Worm (Caenorhabditis elegans): ENCODE results near the gene F23F12.12.

The F23F12.12 gene

DNA sequence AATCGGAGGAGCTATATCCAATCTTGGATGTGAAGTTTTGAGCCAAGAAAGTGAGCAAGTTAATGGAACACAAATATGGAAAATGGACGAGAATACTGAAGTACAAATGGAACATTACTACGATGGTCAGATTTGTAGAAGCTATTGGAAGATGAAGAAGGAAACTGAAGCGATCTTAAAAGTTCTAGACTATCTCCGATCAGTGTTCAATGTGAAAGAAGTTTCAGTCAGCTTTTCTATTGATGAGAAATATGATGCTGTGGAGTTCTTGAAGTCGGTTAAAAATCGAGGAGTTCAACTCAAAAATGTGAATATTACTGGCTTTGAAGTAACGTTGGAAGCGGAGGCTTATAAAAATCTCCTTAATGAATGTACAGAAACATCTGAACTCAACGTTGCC, 8.8 kb upstream of the F23F12.12 start:
- no peak for TF ChIP-seq somi-1 (GFP tag; optimal IDR thresholded peaks at IDR 0.05)
- TF ChIP-seq T26A5.8 (tag; optimal IDR thresholded peaks at IDR 0.05), result no peak
- no peak for TF ChIP-seq ztf-6 (GFP tag; IDR thresholded peaks at IDR 0.05)
- TF ChIP-seq Y67H2A.10 (GFP tag; conservative IDR thresholded peaks at IDR 0.05), result no peak
- no peak for TF ChIP-seq ceh-27 (GFP tag; optimal IDR thresholded peaks at IDR 0.05)
- no peak for TF ChIP-seq hmg-1.2 (GFP tag; IDR thresholded peaks at IDR 0.05)

DNA sequence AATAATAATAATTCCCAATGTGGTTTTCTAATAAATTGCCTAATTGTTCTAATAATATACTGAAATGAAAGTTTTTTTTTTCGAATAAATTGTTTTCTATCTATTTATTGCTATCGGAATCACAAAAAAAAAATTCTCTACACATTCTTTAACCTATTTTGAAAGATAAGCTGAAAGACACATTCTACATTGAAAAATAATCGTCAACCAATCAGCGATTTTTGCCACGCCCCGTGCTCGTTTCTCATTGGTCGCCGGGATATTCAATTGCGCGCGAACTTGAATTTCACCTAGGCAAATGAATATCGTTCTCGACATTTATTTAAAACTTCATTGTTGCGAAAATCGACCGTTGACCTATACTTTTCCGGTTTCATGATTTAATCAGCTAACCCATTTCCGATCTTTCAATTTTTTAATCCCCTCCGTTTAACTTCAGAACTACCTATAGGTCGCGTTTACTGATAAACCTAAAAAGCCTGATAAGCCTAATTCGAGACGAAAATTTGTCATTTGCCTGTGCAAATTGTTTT, 7.8 kb upstream of the F23F12.12 start, which contains the start of gene F23F12.3:
Gene F23F12.3, plus strand, starts transcription at position 483 of the 533 bp plus-strand sequence.
- no peak for TF ChIP-seq T07F8.4 (tag; optimal IDR thresholded peaks at IDR 0.05)
- no peak for TF ChIP-seq ZK185.1 (tag; optimal IDR thresholded peaks at IDR 0.05; ENCODE audit: poor library complexity, severe bottlenecking)
- no peak for TF ChIP-seq F37B4.10 (GFP tag; IDR thresholded peaks at IDR 0.05)

DNA sequence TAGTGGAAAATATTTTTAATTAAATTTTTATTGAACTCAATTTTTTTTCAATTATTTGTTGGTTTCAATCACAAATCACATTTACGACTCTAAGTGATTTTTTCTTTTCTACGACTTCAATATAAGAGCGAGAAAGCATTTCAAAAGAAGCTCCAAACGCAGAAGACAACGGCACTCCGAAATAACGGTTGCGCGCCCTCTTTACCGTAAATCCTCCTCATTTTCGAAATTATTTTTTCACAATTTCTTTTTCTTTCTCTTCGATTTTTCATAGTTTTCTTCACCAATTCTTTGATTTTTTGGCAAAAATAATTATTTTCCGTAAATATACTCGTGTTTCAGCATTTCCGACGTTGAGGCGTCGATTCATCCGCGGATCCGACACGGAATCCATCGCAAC, 3.8 kb upstream of the F23F12.12 start:
- TF ChIP-seq attf-3 (GFP tag; conservative IDR thresholded peaks at IDR 0.05), result peak; percentile 79

DNA sequence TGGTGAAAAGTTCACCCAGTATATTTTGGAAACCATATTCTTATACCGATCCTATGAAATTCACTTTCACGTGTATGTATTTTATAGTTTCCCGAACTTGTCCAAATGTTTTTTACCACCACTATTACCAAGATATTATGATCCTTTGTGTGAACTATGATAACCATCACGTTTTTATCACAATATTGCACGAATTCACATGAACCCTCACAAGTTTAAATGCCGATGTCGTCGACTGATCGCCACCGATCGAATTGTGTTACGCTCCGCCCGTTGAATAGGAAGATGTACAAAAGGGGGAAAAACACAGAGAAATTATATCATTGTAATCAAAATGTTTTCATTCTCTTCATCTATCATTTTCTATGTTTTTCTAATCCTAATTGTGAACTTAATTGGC, 395 bp downstream of the F23F12.12 start:
- no peak for TF ChIP-seq ama-1 (optimal IDR thresholded peaks at IDR 0.05)
- no peak for TF ChIP-seq ama-1 (GFP tag; optimal IDR thresholded peaks at IDR 0.05)
- no peak for TF ChIP-seq B0261.1 (tag; optimal IDR thresholded peaks at IDR 0.05)
- no peak for TF ChIP-seq hmg-20 (GFP tag; IDR thresholded peaks at IDR 0.05)
- no peak for TF ChIP-seq F57A8.1 (GFP tag; optimal IDR thresholded peaks at IDR 0.05)
- no peak for TF ChIP-seq mes-4 (tag; optimal IDR thresholded peaks at IDR 0.05)

DNA sequence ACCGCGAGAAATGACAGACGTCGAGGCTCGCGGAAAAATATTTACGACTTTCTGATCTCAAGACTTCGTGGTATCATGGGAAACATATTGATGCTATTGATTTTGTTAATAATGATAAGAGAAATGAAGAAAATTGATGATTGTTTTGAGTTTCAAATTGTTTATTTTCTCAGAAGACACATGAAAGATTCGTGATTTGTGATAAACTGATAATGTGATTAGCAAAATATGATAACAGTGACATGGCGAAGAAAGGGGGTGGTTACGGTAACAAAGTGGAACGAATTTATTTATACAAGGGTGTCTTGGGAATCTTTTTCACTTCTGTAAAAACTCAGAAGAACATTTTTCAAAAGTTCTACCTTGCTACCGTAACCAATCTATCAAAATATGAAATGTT, 1.4 kb downstream of the F23F12.12 start:
- TF ChIP-seq die-1 (tag; optimal IDR thresholded peaks at IDR 0.05), result no peak
- TF ChIP-seq lin-26 (GFP tag; IDR thresholded peaks at IDR 0.05), result peak; percentile 46

DNA sequence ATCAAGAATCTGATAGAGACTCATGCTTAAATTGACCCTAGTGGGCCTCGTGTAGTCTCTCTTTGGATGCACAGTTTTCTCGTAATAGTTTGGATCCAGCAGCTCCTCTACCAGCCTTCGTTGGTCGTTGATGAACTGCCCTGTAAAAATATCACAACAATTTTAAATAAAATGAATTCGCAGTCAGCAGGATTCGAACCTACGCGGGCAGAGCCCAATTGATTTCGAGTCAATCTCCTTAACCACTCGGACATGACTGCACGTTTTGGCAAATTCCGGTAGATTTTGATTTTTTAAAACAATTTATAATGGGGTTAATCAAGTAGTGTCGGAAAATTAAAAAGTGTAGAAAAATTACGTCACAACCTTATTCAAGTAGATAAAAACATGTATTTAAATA, 5.8 kb downstream of the F23F12.12 start:
- TF ChIP-seq ztf-25 (GFP tag; IDR thresholded peaks at IDR 0.05), result peak; percentile 36; the same call in 1 of the 2 replicates
- TF ChIP-seq rpc-1 (optimal IDR thresholded peaks at IDR 0.05), result peak; percentile 44
- peak; percentile 75 for TF ChIP-seq rpc-1 (tag; optimal IDR thresholded peaks at IDR 0.05)
- peak; percentile 70 for TF ChIP-seq him-1 (tag; optimal IDR thresholded peaks at IDR 0.05)
- TF ChIP-seq F23B12.7 (tag; optimal IDR thresholded peaks at IDR 0.05; ENCODE audit: insufficient read depth), result peak; percentile 33
- TF ChIP-seq B0261.1 (tag; optimal IDR thresholded peaks at IDR 0.05), result peak; percentile 56
- TF ChIP-seq lin-26 (GFP tag; IDR thresholded peaks at IDR 0.05), result peak; percentile 73
- TF ChIP-seq tbp1 (GFP tag; optimal IDR thresholded peaks at IDR 0.05), result peak; percentile 81

DNA sequence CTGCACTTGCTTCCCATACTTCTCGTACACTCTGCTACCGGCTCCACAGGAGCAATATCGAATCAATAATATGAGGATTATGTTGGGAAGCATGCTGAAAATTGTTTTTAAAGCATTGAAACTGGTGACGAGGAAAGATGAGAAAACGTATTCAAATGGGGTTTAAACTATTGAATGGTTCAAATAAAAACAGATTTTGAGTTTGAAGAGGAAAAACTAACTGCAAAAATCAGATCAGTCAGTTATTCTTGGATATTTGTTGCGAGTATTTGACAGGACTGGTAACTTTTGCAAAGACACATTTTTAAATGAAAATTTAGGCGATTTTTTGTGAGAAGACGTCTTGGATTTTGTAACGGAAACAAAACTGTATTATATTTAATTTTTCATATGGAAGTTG, 6.7 kb downstream of the F23F12.12 start, which contains the start of gene acr-5:
Gene acr-5, minus strand, starts transcription at position 101 of the 400 bp plus-strand sequence.
- no peak for TF ChIP-seq B0035.1 (tag; optimal IDR thresholded peaks at IDR 0.05)
- TF ChIP-seq ccch-3 (GFP tag; optimal IDR thresholded peaks at IDR 0.05), result no peak
- no peak for TF ChIP-seq egl-18 (GFP tag; IDR thresholded peaks at IDR 0.05)
- no peak for TF ChIP-seq sea-2 (GFP tag; IDR thresholded peaks at IDR 0.05)
- TF ChIP-seq lin-26 (GFP tag; IDR thresholded peaks at IDR 0.05), result no peak
- no peak for TF ChIP-seq snpc-4 (GFP tag; optimal IDR thresholded peaks at IDR 0.05)
- no peak for TF ChIP-seq snpc-4 (tag; optimal IDR thresholded peaks at IDR 0.05)
- no peak for TF ChIP-seq Y79H2A.3 (GFP tag; conservative IDR thresholded peaks at IDR 0.05)
- no peak for TF ChIP-seq mxl-1 (tag; optimal IDR thresholded peaks at IDR 0.05)
- TF ChIP-seq unc-62 (GFP tag; optimal IDR thresholded peaks at IDR 0.05), result no peak
- no peak for TF ChIP-seq ceh-79 (tag; optimal IDR thresholded peaks at IDR 0.05)
- TF ChIP-seq cebp-1 (GFP tag; IDR thresholded peaks at IDR 0.05), result no peak
- TF ChIP-seq cebp-1 (tag; optimal IDR thresholded peaks at IDR 0.05), result no peak
- TF ChIP-seq ztf-28 (GFP tag; IDR thresholded peaks at IDR 0.05), result no peak
- TF ChIP-seq hlh-26 (GFP tag; conservative IDR thresholded peaks at IDR 0.05), result no peak
- no peak for TF ChIP-seq attf-5 (GFP tag; optimal IDR thresholded peaks at IDR 0.05)
